Fruit fly (Drosophila melanogaster): ENCODE measurements around the gene CG33687.

- TF ChIP-seq CG17806 (tag; optimal IDR thresholded peaks at IDR 0.05) (no peak), CG8159 (tag; optimal IDR thresholded peaks at IDR 0.05) (peak; percentile 27), Pif1A (GFP tag; optimal IDR thresholded peaks at IDR 0.05) (peak; percentile 68), rn (GFP tag; IDR thresholded peaks at IDR 0.05) (no peak), Pif1B (GFP tag; optimal IDR thresholded peaks at IDR 0.05) (peak; percentile 47), CG14655 (GFP tag; optimal IDR thresholded peaks at IDR 0.05) (no peak)
These were observed 2.2 kb upstream of the CG33687 start for dm6 chr3L:16195476-16195958.

All from whole organism, pupa.